Worm (Caenorhabditis elegans) whole organism, L1 larva: Measurements from ENCODE around the gene T05H10.8.

ENCODE experiments used
- ceh-88 ChIP-seq: fragments of 200-800 bp; sonication (Bioruptor generic); IDR thresholded peaks from 2 replicates; pipeline ENCODE4 v1.3.6; 2022; ENCODE audit warnings: missing genetic modification characterization, missing compliant biosample characterization
- nhr-84 ChIP-seq: sonication (generic microtip); optimal IDR thresholded peaks from 2 replicates; lab custom pipeline; 2017; ENCODE audit warnings: missing biosample characterization, missing genetic modification characterization
- unc-130 ChIP-seq: fragments of 150-350 bp; optimal IDR thresholded peaks from 2 replicates; lab custom pipeline; 2017; ENCODE audit warnings: missing biosample characterization, missing genetic modification characterization, inconsistent platforms
- ztf-4 ChIP-seq: fragments of 150-350 bp; optimal IDR thresholded peaks from 2 replicates; lab custom pipeline; 2014; ENCODE audit warnings: missing biosample characterization, missing genetic modification characterization

- TF ChIP-seq ztf-4 (tag; lab: Kevin White, UChicago) (no peak), unc-130 (tag; lab: Kevin White, UChicago) (no peak), nhr-84 (tag; lab: Kevin White, UChicago) (no peak), ceh-88 (no peak)
Measured at ce11 chrII:8047264-8047663, 11.6 kb upstream of the T05H10.8 start, which contains the start of gene apn-1.
